Fruit fly (Drosophila melanogaster) whole organism, wandering third instar larva: ENCODE data around the gene CG3632.

Experiments used
- Abd-B ChIP-seq: fragments of >200 bp; optimal IDR thresholded peaks from 2 replicates; lab custom pipeline; 2017; ENCODE audit warnings: missing biosample characterization, missing genetic modification characterization
- CG32264 ChIP-seq: fragments of 200-800 bp; sonication (Bioruptor generic); optimal IDR thresholded peaks from 2 replicates; lab custom pipeline; 2016; ENCODE audit warnings: missing biosample characterization, missing genetic modification characterization
- Dif ChIP-seq: fragments of 200-275, 200-300 bp; sonication (Bioruptor generic); optimal IDR thresholded peaks from 2 replicates; lab custom pipeline; 2018; ENCODE audit warnings: missing biosample characterization, missing genetic modification characterization; ENCODE audit not compliant: partially characterized antibody
- Hr83 ChIP-seq: fragments of 200-300 bp; sonication (Bioruptor generic); optimal IDR thresholded peaks from 2 replicates; lab custom pipeline; 2016; ENCODE audit warnings: missing biosample characterization, mild to moderate bottlenecking, missing genetic modification characterization, moderate library complexity; ENCODE audit not compliant: poor library complexity, severe bottlenecking
- Mio ChIP-seq: sonication (Bioruptor generic); optimal IDR thresholded peaks from 2 replicates; lab custom pipeline; 2016; ENCODE audit warnings: missing biosample characterization, missing genetic modification characterization
- N ChIP-seq: fragments of >200 bp; optimal IDR thresholded peaks from 2 replicates; lab custom pipeline; 2018; ENCODE audit warnings: missing biosample characterization, missing external identifiers, missing genetic modification characterization
- Sp1 ChIP-seq: fragments of 200-800 bp; sonication (Bioruptor generic); optimal IDR thresholded peaks from 3 replicates; lab custom pipeline; 2019; ENCODE audit warnings: missing biosample characterization, mild to moderate bottlenecking, missing genetic modification characterization, moderate library complexity
- br ChIP-seq: fragments of 200-800 bp; sonication (Bioruptor generic); optimal IDR thresholded peaks from 2 replicates; lab custom pipeline; 2016; ENCODE audit warnings: missing biosample characterization, missing genetic modification characterization
- fru ChIP-seq: fragments of 200-800 bp; sonication (Bioruptor generic); optimal IDR thresholded peaks from 3 replicates; lab custom pipeline; 2016; ENCODE audit warnings: missing biosample characterization, mild to moderate bottlenecking, missing genetic modification characterization
- h ChIP-seq: fragments of 200-800 bp; sonication (Bioruptor generic); optimal IDR thresholded peaks from 3 replicates; lab custom pipeline; 2016; ENCODE audit warnings: missing biosample characterization, mild to moderate bottlenecking, missing genetic modification characterization
- jim ChIP-seq: fragments of 175-275, 200-325 bp; sonication (Bioruptor generic); optimal IDR thresholded peaks from 2 replicates; lab custom pipeline; 2016; ENCODE audit warnings: missing biosample characterization, mild to moderate bottlenecking, missing genetic modification characterization
- lola ChIP-seq: fragments of >200 bp; optimal IDR thresholded peaks from 2 replicates; lab custom pipeline; 2017; ENCODE audit warnings: missing biosample characterization, missing genetic modification characterization
- tai ChIP-seq: sonication (Bioruptor generic); optimal IDR thresholded peaks from 2 replicates; lab custom pipeline; 2016; ENCODE audit warnings: missing biosample characterization, missing genetic modification characterization
- usp ChIP-seq: fragments of >200 bp; optimal IDR thresholded peaks from 2 replicates; lab custom pipeline; 2017; ENCODE audit warnings: missing biosample characterization, missing genetic modification characterization

- TF ChIP-seq Hr83 (GFP tag; lab: Kevin White, UChicago) (no peak), h (no peak), Sp1 (GFP tag; lab: Kevin White, UChicago) (no peak), CG32264 (GFP tag; lab: Kevin White, UChicago) (no peak), br (GFP tag; lab: Kevin White, UChicago) (no peak), Abd-B (no peak), usp (GFP tag; lab: Kevin White, UChicago) (no peak), Mio (no peak), fru (GFP tag; lab: Kevin White, UChicago) (no peak), jim (no peak), N (GFP tag; lab: Kevin White, UChicago) (no peak), lola (no peak), Dif (GFP tag; lab: Kevin White, UChicago) (no peak), tai (GFP tag; lab: Kevin White, UChicago) (no peak)
Measured at dm6 chrX:16297618-16298017, 1.1 kb downstream of the CG3632 start, which contains the start of gene ERp44.
